Worm (Caenorhabditis elegans) whole organism, young adult: ENCODE results near the gene aat-1.

Experiments
- egrh-3 ChIP-seq: fragments of 200-800 bp; sonication (Bioruptor generic); IDR thresholded peaks from 2 replicates; pipeline ENCODE4 v1.3.6; 2022; ENCODE audit warnings: missing genetic modification reagents, missing genetic modification characterization, missing compliant biosample characterization
- fkh-3 ChIP-seq: sonication (generic microtip); optimal IDR thresholded peaks from 2 replicates; lab custom pipeline; 2016; ENCODE audit warnings: mild to moderate bottlenecking, missing genetic modification characterization, missing compliant biosample characterization
- lin-40 ChIP-seq: sonication (generic microtip); optimal IDR thresholded peaks from 2 replicates; lab custom pipeline; 2016; ENCODE audit warnings: missing genetic modification characterization, mild to moderate bottlenecking, missing compliant biosample characterization, missing genotype, missing genetic modification reagents
- lir-1 ChIP-seq: fragments of 200-800 bp; sonication (Bioruptor generic); conservative IDR thresholded peaks from 2 replicates; pipeline ENCODE4 v1.3.6; 2022; ENCODE audit warnings: missing genetic modification reagents, missing genetic modification characterization, missing compliant biosample characterization
- nfya-1 ChIP-seq: sonication (generic microtip); optimal IDR thresholded peaks from 2 replicates; lab custom pipeline; 2017; ENCODE audit warnings: antibody characterized with exemption, missing compliant biosample characterization, missing genetic modification characterization, borderline replicate concordance; ENCODE audit not compliant: insufficient read depth

ce11 chrIV:9624275-9624674, 22.8 kb upstream of the aat-1 start, which contains the start of gene W09C2.8:
- TF ChIP-seq egrh-3 (GFP tag; lab: Robert Waterston, UW): no peak
- no peak for TF ChIP-seq lir-1 (GFP tag; lab: Robert Waterston, UW)
- TF ChIP-seq nfya-1 (tag; lab: Kevin White, UChicago): no peak
- TF ChIP-seq fkh-3 (tag; lab: Kevin White, UChicago): no peak
- no peak for TF ChIP-seq lin-40 (tag; lab: Kevin White, UChicago)
